Worm (Caenorhabditis elegans) whole organism, L1 larva: ENCODE measurements around the gene Y45G5AM.4.

Experiments used
- C04F5.9 ChIP-seq: sonication (generic microtip); optimal IDR thresholded peaks from 2 replicates; lab custom pipeline; 2016; ENCODE audit warnings: missing genetic modification characterization, missing compliant biosample characterization
- C16A3.4 ChIP-seq: fragments of 150-350 bp; optimal IDR thresholded peaks from 2 replicates; lab custom pipeline; 2014; ENCODE audit warnings: missing biosample characterization, missing genetic modification characterization
- C34B4.2 ChIP-seq: sonication (generic microtip); optimal IDR thresholded peaks from 2 replicates; lab custom pipeline; 2017; ENCODE audit warnings: mild to moderate bottlenecking, missing genetic modification characterization, missing compliant biosample characterization
- F16B12.6 ChIP-seq: fragments of 150-350 bp; optimal IDR thresholded peaks from 2 replicates; lab custom pipeline; 2014; ENCODE audit warnings: missing biosample characterization, missing genetic modification characterization
- Y116A8C.19 ChIP-seq: sonication (generic microtip); optimal IDR thresholded peaks from 2 replicates; lab custom pipeline; 2016; ENCODE audit warnings: missing compliant biosample characterization, missing genetic modification characterization, borderline replicate concordance
- aha-1 ChIP-seq: fragments of 150-350 bp; optimal IDR thresholded peaks from 2 replicates; lab custom pipeline; 2014; ENCODE audit warnings: missing biosample characterization, missing genetic modification characterization
- alr-1 ChIP-seq: fragments of 200-800 bp; sonication (Bioruptor generic); optimal IDR thresholded peaks from 2 replicates; lab custom pipeline; 2018; ENCODE audit warnings: borderline replicate concordance, mild to moderate bottlenecking, missing genetic modification characterization, missing compliant biosample characterization
- aly-2 ChIP-seq: fragments of 150-350 bp; optimal IDR thresholded peaks from 2 replicates; lab custom pipeline; 2014; ENCODE audit warnings: missing biosample characterization, missing genetic modification characterization
- ceh-8 ChIP-seq: fragments of 200-800 bp; sonication (Bioruptor generic); optimal IDR thresholded peaks from 2 replicates; lab custom pipeline; 2018; ENCODE audit warnings: mild to moderate bottlenecking, missing genetic modification characterization, moderate library complexity, missing compliant biosample characterization
- ceh-88 ChIP-seq: fragments of 200-800 bp; sonication (Bioruptor generic); IDR thresholded peaks from 2 replicates; pipeline ENCODE4 v1.3.6; 2022; ENCODE audit warnings: missing genetic modification characterization, missing compliant biosample characterization
- ces-1 ChIP-seq: fragments of 150-350 bp; optimal IDR thresholded peaks from 2 replicates; lab custom pipeline; 2014; ENCODE audit warnings: missing biosample characterization, missing genetic modification reagents, missing genetic modification characterization
- dpl-1 ChIP-seq, 3 experiments: fragments of 150-350 bp in 2 of 3; sonication (generic microtip) in 1 of 3; optimal IDR thresholded peaks; 2 replicates each; lab custom pipeline; 2014 to 2017; ENCODE audit warnings: missing biosample characterization in 3 of 3, missing genetic modification characterization in 3 of 3, missing genetic modification reagents in 3 of 3
- dsc-1 ChIP-seq: sonication (generic microtip); optimal IDR thresholded peaks from 2 replicates; lab custom pipeline; 2016; ENCODE audit warnings: mild to moderate bottlenecking, missing genetic modification characterization, missing compliant biosample characterization
- efl-1 ChIP-seq, 4 experiments: fragments of 150-350 bp; optimal IDR thresholded peaks in 3 of 4; peaks in 1 of 4; 1 replicate in 1 of 4; 2 replicates in 3 of 4; lab custom pipeline; 2014; ENCODE audit warnings: missing biosample characterization in 2 of 4, missing genetic modification characterization in 2 of 4, missing genetic modification reagents in 2 of 4
- egl-27 ChIP-seq, 2 experiments: fragments of 150-350 bp in 1 of 2; sonication (generic microtip); optimal IDR thresholded peaks; 3 replicates each; lab custom pipeline; 2017 to 2018; ENCODE audit warnings: missing biosample characterization in 2 of 2, missing genetic modification characterization in 2 of 2, missing genetic modification reagents in 2 of 2
- elt-3 ChIP-seq, 6 experiments: fragments of 150-350 bp in 1 of 6; sonication (generic microtip); optimal IDR thresholded peaks; 2 replicates each; lab custom pipeline; 2017 to 2018; ENCODE audit warnings: missing biosample characterization in 6 of 6, missing genetic modification characterization in 6 of 6, inconsistent platforms in 1 of 6
- ets-5 ChIP-seq: fragments of 200-800 bp; sonication (Bioruptor generic); IDR thresholded peaks from 2 replicates; pipeline ENCODE4 v1.3.6; 2022; ENCODE audit warnings: missing genetic modification characterization, missing compliant biosample characterization
- fkh-10 ChIP-seq: sonication (generic microtip); optimal IDR thresholded peaks from 2 replicates; lab custom pipeline; 2017; ENCODE audit warnings: missing biosample characterization, missing genetic modification reagents, missing genetic modification characterization
- fkh-8 ChIP-seq: sonication (generic microtip); optimal IDR thresholded peaks from 2 replicates; lab custom pipeline; 2016; ENCODE audit warnings: mild to moderate bottlenecking, missing genetic modification characterization, missing compliant biosample characterization
- hlh-17 ChIP-seq: fragments of 200-800 bp; sonication (Bioruptor generic); optimal IDR thresholded peaks from 2 replicates; lab custom pipeline; 2018; ENCODE audit warnings: missing genetic modification characterization, mild to moderate bottlenecking, missing compliant biosample characterization, moderate library complexity, borderline replicate concordance
- hlh-4 ChIP-seq: sonication (generic microtip); optimal IDR thresholded peaks from 2 replicates; lab custom pipeline; 2016; ENCODE audit warnings: mild to moderate bottlenecking, missing genetic modification characterization, missing compliant biosample characterization
- hpl-2 ChIP-seq: fragments of 150-350 bp; optimal IDR thresholded peaks from 2 replicates; lab custom pipeline; 2014; ENCODE audit warnings: missing biosample characterization, missing genetic modification reagents, missing genetic modification characterization
- lin-14 ChIP-seq: fragments of 200-800 bp; sonication (Bioruptor generic); optimal IDR thresholded peaks from 2 replicates; lab custom pipeline; 2018; ENCODE audit warnings: mild to moderate bottlenecking, missing genetic modification characterization, moderate library complexity, missing compliant biosample characterization
- lin-15B ChIP-seq: fragments of 150-350 bp; sonication (generic microtip); optimal IDR thresholded peaks from 3 replicates; lab custom pipeline; 2014; ENCODE audit warnings: missing biosample characterization, missing genetic modification characterization
- lin-35 ChIP-seq, 2 experiments: fragments of 150-350 bp; optimal IDR thresholded peaks; 2 replicates each; lab custom pipeline; 2014; ENCODE audit warnings: missing biosample characterization in 2 of 2, missing genetic modification characterization in 2 of 2, missing genetic modification reagents in 2 of 2
- lin-39 ChIP-seq: fragments of 150-350 bp; optimal IDR thresholded peaks from 2 replicates; lab custom pipeline; 2014; ENCODE audit warnings: missing biosample characterization, missing genetic modification reagents, missing genetic modification characterization
- lir-3 ChIP-seq: sonication (generic microtip); optimal IDR thresholded peaks from 2 replicates; lab custom pipeline; 2016; ENCODE audit warnings: mild to moderate bottlenecking, missing genetic modification characterization, moderate library complexity, missing compliant biosample characterization; ENCODE audit not compliant: poor library complexity
- lsy-2 ChIP-seq, 2 experiments: fragments of 150-350 bp; optimal IDR thresholded peaks; 2 replicates each; lab custom pipeline; 2014; ENCODE audit warnings: missing biosample characterization in 2 of 2, missing genetic modification characterization in 2 of 2
- mab-9 ChIP-seq: fragments of 200-800 bp; sonication (Bioruptor generic); IDR thresholded peaks from 2 replicates; pipeline ENCODE4 v1.3.6; 2022; ENCODE audit warnings: missing genetic modification reagents, missing genetic modification characterization, missing compliant biosample characterization
- mep-1 ChIP-seq: fragments of 150-350 bp; optimal IDR thresholded peaks from 2 replicates; lab custom pipeline; 2014; ENCODE audit warnings: missing biosample characterization, missing genetic modification characterization
- nhr-11 ChIP-seq: fragments of 150-350 bp; optimal IDR thresholded peaks from 2 replicates; lab custom pipeline; 2014; ENCODE audit warnings: missing biosample characterization, missing genetic modification characterization
- nhr-19 ChIP-seq: fragments of 200-800 bp; sonication (Bioruptor generic); conservative IDR thresholded peaks from 2 replicates; pipeline ENCODE4 v1.3.6; 2022; ENCODE audit warnings: missing genetic modification characterization, missing compliant biosample characterization
- nhr-28 ChIP-seq: fragments of 150-350 bp; optimal IDR thresholded peaks from 2 replicates; lab custom pipeline; 2014; ENCODE audit warnings: missing biosample characterization, missing genetic modification characterization
- nhr-71 ChIP-seq: sonication (generic microtip); optimal IDR thresholded peaks from 2 replicates; lab custom pipeline; 2016; ENCODE audit warnings: mild to moderate bottlenecking, missing genetic modification characterization, moderate library complexity, missing compliant biosample characterization
- nhr-77 ChIP-seq: fragments of 150-350 bp; optimal IDR thresholded peaks from 2 replicates; lab custom pipeline; 2014; ENCODE audit warnings: missing biosample characterization, missing genetic modification characterization
- nhr-85 ChIP-seq: sonication (generic microtip); peaks from one replicate; lab custom pipeline; 2016; ENCODE audit warnings: missing genetic modification characterization, inconsistent platforms, missing compliant biosample characterization
- nhr-90 ChIP-seq: sonication (generic microtip); optimal IDR thresholded peaks from 2 replicates; lab custom pipeline; 2016; ENCODE audit warnings: mild to moderate bottlenecking, missing genetic modification characterization, missing compliant biosample characterization; ENCODE audit not compliant: poor library complexity
- pax-3 ChIP-seq: fragments of 200-800 bp; sonication (Bioruptor generic); optimal IDR thresholded peaks from 2 replicates; lab custom pipeline; 2018; ENCODE audit warnings: mild to moderate bottlenecking, missing genetic modification characterization, moderate library complexity, missing compliant biosample characterization
- pqm-1 ChIP-seq: sonication (generic microtip); optimal IDR thresholded peaks from 3 replicates; lab custom pipeline; 2017; ENCODE audit warnings: missing biosample characterization, missing genetic modification characterization
- skn-1 ChIP-seq: fragments of 150-350 bp; optimal IDR thresholded peaks from 2 replicates; lab custom pipeline; 2014; ENCODE audit warnings: missing biosample characterization, missing genetic modification characterization
- snpc-4 ChIP-seq: fragments of 150-350 bp; optimal IDR thresholded peaks from 2 replicates; lab custom pipeline; 2014; ENCODE audit warnings: missing biosample characterization, missing genetic modification characterization
- snu-23 ChIP-seq: sonication (generic microtip); optimal IDR thresholded peaks from 2 replicates; lab custom pipeline; 2016; ENCODE audit warnings: missing genetic modification characterization, missing compliant biosample characterization
- sox-4 ChIP-seq: sonication (generic microtip); optimal IDR thresholded peaks from 2 replicates; lab custom pipeline; 2016; ENCODE audit warnings: missing genetic modification characterization, missing compliant biosample characterization
- sptf-1 ChIP-seq: fragments of 150-350 bp; optimal IDR thresholded peaks from 2 replicates; lab custom pipeline; 2014; ENCODE audit warnings: missing biosample characterization, missing genetic modification characterization
- tlp-1 ChIP-seq: fragments of 150-350 bp; optimal IDR thresholded peaks from 2 replicates; lab custom pipeline; 2014; ENCODE audit warnings: missing biosample characterization, missing genetic modification characterization
- unc-130 ChIP-seq: fragments of 150-350 bp; optimal IDR thresholded peaks from 2 replicates; lab custom pipeline; 2017; ENCODE audit warnings: missing biosample characterization, missing genetic modification characterization, inconsistent platforms
- unc-30 ChIP-seq: sonication (generic microtip); optimal IDR thresholded peaks from 2 replicates; lab custom pipeline; 2017; ENCODE audit warnings: missing biosample characterization, missing genetic modification characterization
- unc-98 ChIP-seq: fragments of 200-800 bp; sonication (Bioruptor generic); IDR thresholded peaks from 2 replicates; pipeline ENCODE4 v1.3.6; 2022; ENCODE audit warnings: missing genetic modification characterization, missing compliant biosample characterization
- vab-15 ChIP-seq: sonication (generic microtip); optimal IDR thresholded peaks from 2 replicates; lab custom pipeline; 2017; ENCODE audit warnings: missing genotype, mild to moderate bottlenecking, missing genetic modification characterization, missing compliant biosample characterization
- zip-4 ChIP-seq: fragments of 200-800 bp; sonication (Bioruptor generic); optimal IDR thresholded peaks from 2 replicates; lab custom pipeline; 2018; ENCODE audit warnings: mild to moderate bottlenecking, missing genetic modification characterization, moderate library complexity, missing compliant biosample characterization
- ztf-11 ChIP-seq, 2 experiments: sonication (generic microtip); optimal IDR thresholded peaks; 2 replicates each; lab custom pipeline; 2016 to 2017; ENCODE audit warnings: missing genetic modification characterization in 2 of 2, missing biosample characterization in 1 of 2, missing compliant biosample characterization in 1 of 2
- ztf-4 ChIP-seq: fragments of 150-350 bp; optimal IDR thresholded peaks from 2 replicates; lab custom pipeline; 2014; ENCODE audit warnings: missing biosample characterization, missing genetic modification characterization

Gene Y45G5AM.4

DNA sequence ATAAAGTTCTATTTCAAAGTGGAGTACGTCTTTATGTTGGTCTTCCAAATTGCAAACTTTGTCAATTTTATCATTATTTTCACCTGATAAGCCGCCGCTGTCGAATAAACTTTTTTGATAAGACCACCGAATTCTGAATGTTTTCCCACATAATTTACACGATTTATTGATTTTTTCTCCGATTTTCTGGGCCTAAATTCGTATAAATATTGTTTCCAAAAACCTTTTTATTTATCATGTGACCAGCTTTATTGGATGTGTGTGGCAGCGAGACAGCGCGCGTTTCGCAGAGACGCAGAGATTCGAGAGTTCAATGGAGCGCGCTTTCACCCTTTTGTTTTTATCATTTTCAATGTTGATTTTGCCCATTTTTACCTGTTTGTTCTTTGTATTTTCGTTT lies 20.0 kb upstream of the Y45G5AM.4 start (continued):
- TF ChIP-seq nhr-19 (peak; percentile 90), aly-2 (tag; lab: Kevin White, UChicago) (no peak), lir-3 (tag; lab: Kevin White, UChicago) (no peak), egl-27 (tag; optimal IDR thresholded peaks at IDR 0.05; lab: Kevin White, UChicago) (no peak), nhr-90 (peak; percentile 90), sptf-1 (no peak), pqm-1 (peak; percentile 82), lin-35 (GFP tag; optimal IDR thresholded peaks at IDR 0.05; lab: Kevin White, UChicago) (peak; percentile 81 to 86), nhr-11 (tag; lab: Kevin White, UChicago) (peak; percentile 20), aha-1 (peak; percentile 70), nhr-85 (tag; lab: Kevin White, UChicago) (peak; percentile 91), dsc-1 (tag; lab: Kevin White, UChicago) (peak; percentile 95), zip-4 (GFP tag; lab: Kevin White, UChicago) (peak; percentile 5), F16B12.6 (tag; lab: Kevin White, UChicago) (peak; percentile 42), elt-3 (tag; optimal IDR thresholded peaks at IDR 0.05; lab: Kevin White, UChicago) (peak in 2 of 6 experiments; percentile 74 to 94), C16A3.4 (tag; lab: Kevin White, UChicago) (peak; percentile 32), lin-14 (GFP tag; lab: Kevin White, UChicago) (peak; percentile 97), snu-23 (GFP tag; lab: Kevin White, UChicago) (peak; percentile 93), hpl-2 (GFP tag; lab: Kevin White, UChicago) (no peak), alr-1 (tag; lab: Kevin White, UChicago) (no peak), skn-1 (tag; lab: Kevin White, UChicago) (peak; percentile 89), unc-30 (no peak), ceh-88 (0 out of 2 replicates have a peak, but pooled peaks have one; percentile 36), C04F5.9 (tag; lab: Kevin White, UChicago) (no peak), nhr-77 (tag; lab: Kevin White, UChicago) (peak; percentile 44), sox-4 (tag; lab: Kevin White, UChicago) (peak; percentile 14), snpc-4 (tag; lab: Kevin White, UChicago) (peak; percentile 85), lin-15B (tag; lab: Kevin White, UChicago) (peak; percentile 23), C34B4.2 (tag; lab: Kevin White, UChicago) (no peak), mab-9 (peak; percentile 71), dpl-1 (GFP tag; optimal IDR thresholded peaks at IDR 0.05; lab: Kevin White, UChicago) (peak; percentile 71 to 83 (median 78)), nhr-28 (tag; lab: Kevin White, UChicago) (no peak), nhr-71 (tag; lab: Kevin White, UChicago) (peak; percentile 96), unc-98 (GFP tag; lab: Robert Waterston, UW) (no peak), ceh-8 (GFP tag; lab: Kevin White, UChicago) (peak; percentile 86), ztf-4 (peak; percentile 67), hlh-17 (no peak), efl-1 (optimal IDR thresholded peaks at IDR 0.05; lab: Kevin White, UChicago) (peak; percentile 84 to 85), efl-1 (GFP tag; optimal IDR thresholded peaks at IDR 0.05 in 1 of 2; lab: Kevin White, UChicago) (peak; percentile 77 to 97), vab-15 (tag; lab: Kevin White, UChicago) (peak; percentile 71), ets-5 (GFP tag; lab: Robert Waterston, UW) (no peak), Y116A8C.19 (no peak), mep-1 (tag; lab: Kevin White, UChicago) (peak; percentile 96), lsy-2 (tag; optimal IDR thresholded peaks at IDR 0.05; lab: Kevin White, UChicago) (peak; percentile 85 to 91), unc-130 (tag; lab: Kevin White, UChicago) (peak; percentile 70), lin-39 (tag; lab: Kevin White, UChicago) (peak; percentile 72), pax-3 (peak; percentile 74), fkh-10 (peak; percentile 22), fkh-8 (tag; lab: Kevin White, UChicago) (peak; percentile 86), ztf-11 (tag; optimal IDR thresholded peaks at IDR 0.05; lab: Kevin White, UChicago) (peak in 1 of 2 experiments; percentile 31), tlp-1 (tag; lab: Kevin White, UChicago) (no peak), hlh-4 (no peak), ces-1 (GFP tag; lab: Kevin White, UChicago) (no peak)
